Worm (Caenorhabditis elegans): ENCODE results near the gene F38A5.8.
A peak's percentile ranks its signal among the peaks of the same experiment; 100 is the strongest.

The F38A5.8 gene

ce11 chrIV:6646905-6647304, 47.4 kb downstream of the F38A5.8 start:
- TF ChIP-seq nhr-237 (tag; optimal IDR thresholded peaks at IDR 0.05) (no peak), tbx-2 (tag; optimal IDR thresholded peaks at IDR 0.05) (no peak), blmp-1 (tag; optimal IDR thresholded peaks at IDR 0.05) (peak; percentile 3), tlp-1 (tag; optimal IDR thresholded peaks at IDR 0.05) (no peak)

ce11 chrIV:6648625-6649024, 49.1 kb downstream of the F38A5.8 start:
- TF ChIP-seq swsn-7 (tag; optimal IDR thresholded peaks at IDR 0.05) (no peak), nhr-84 (tag; optimal IDR thresholded peaks at IDR 0.05) (no peak), nhr-19 (GFP tag; conservative IDR thresholded peaks at IDR 0.05) (no peak), tbx-2 (tag; optimal IDR thresholded peaks at IDR 0.05) (peak; percentile 14), nhr-47 (tag; optimal IDR thresholded peaks at IDR 0.05) (no peak), sup-37 (GFP tag; optimal IDR thresholded peaks at IDR 0.05) (no peak), zag-1 (tag; optimal IDR thresholded peaks at IDR 0.05) (no peak), fos-1 (tag; optimal IDR thresholded peaks at IDR 0.05) (no peak), nhr-76 (tag; optimal IDR thresholded peaks at IDR 0.05) (no peak), hlh-4 (tag; optimal IDR thresholded peaks at IDR 0.05) (no peak), nhr-12 (tag; optimal IDR thresholded peaks at IDR 0.05) (no peak), lin-14 (GFP tag; optimal IDR thresholded peaks at IDR 0.05) (peak; percentile 73), Y116A8C.19 (tag; optimal IDR thresholded peaks at IDR 0.05; ENCODE audit: borderline replicate concordance) (no peak), ztf-11 (tag; optimal IDR thresholded peaks at IDR 0.05) (peak in 1 of 2 experiments; percentile 43), lin-39 (tag; optimal IDR thresholded peaks at IDR 0.05) (no peak), pax-3 (tag; optimal IDR thresholded peaks at IDR 0.05) (no peak), rnt-1 (tag; optimal IDR thresholded peaks at IDR 0.05) (peak; percentile 15), hlh-17 (GFP tag; optimal IDR thresholded peaks at IDR 0.05; ENCODE audit: borderline replicate concordance) (no peak), unc-98 (GFP tag; IDR thresholded peaks at IDR 0.05) (no peak), mef-2 (tag; optimal IDR thresholded peaks at IDR 0.05) (no peak), ceh-63 (GFP tag; optimal IDR thresholded peaks at IDR 0.05) (no peak), nhr-77 (tag; optimal IDR thresholded peaks at IDR 0.05) (no peak), mab-9 (GFP tag; IDR thresholded peaks at IDR 0.05) (no peak), lir-3 (tag; optimal IDR thresholded peaks at IDR 0.05; ENCODE audit: poor library complexity) (no peak), irx-1 (tag; optimal IDR thresholded peaks at IDR 0.05) (no peak), sox-4 (tag; optimal IDR thresholded peaks at IDR 0.05) (no peak), ceh-8 (GFP tag; optimal IDR thresholded peaks at IDR 0.05) (no peak), dpl-1 (GFP tag; optimal IDR thresholded peaks at IDR 0.05) (no peak), pag-3 (tag; optimal IDR thresholded peaks at IDR 0.05; ENCODE audit: borderline replicate concordance, insufficient read depth) (no peak), snpc-4 (tag; optimal IDR thresholded peaks at IDR 0.05) (no peak), efl-1 (optimal IDR thresholded peaks at IDR 0.05) (no peak), efl-1 (GFP tag; optimal IDR thresholded peaks at IDR 0.05 in 1 of 2) (peak in 1 of 2 experiments; percentile 54), jun-1 (tag; optimal IDR thresholded peaks at IDR 0.05) (no peak), C16A3.4 (tag; optimal IDR thresholded peaks at IDR 0.05) (no peak), skn-1 (tag; optimal IDR thresholded peaks at IDR 0.05) (no peak), C34B4.2 (tag; optimal IDR thresholded peaks at IDR 0.05) (no peak)
